Fruit fly (Drosophila melanogaster) whole organism, embryonic: Measurements from ENCODE around the gene CG10512.

Source experiments
- B-H1 ChIP-seq: fragments of 200-800 bp; sonication (Bioruptor generic); IDR thresholded peaks from 3 replicates; pipeline ENCODE4 v1.3.6; 2022; ENCODE audit warnings: missing biosample characterization, missing genetic modification characterization
- BtbVII ChIP-seq: fragments of 200-800 bp; sonication (Bioruptor generic); optimal IDR thresholded peaks from 3 replicates; lab custom pipeline; 2017; ENCODE audit warnings: missing biosample characterization, mild to moderate bottlenecking, missing genetic modification characterization
- CG1024 ChIP-seq: fragments of 200-800 bp; sonication (Bioruptor generic); IDR thresholded peaks from 2 replicates; pipeline ENCODE4 v1.3.6; 2022; ENCODE audit warnings: missing biosample characterization, missing genetic modification characterization
- CG10654 ChIP-seq: fragments of 200-800 bp; sonication (Bioruptor generic); optimal IDR thresholded peaks from 2 replicates; lab custom pipeline; 2016; ENCODE audit warnings: missing biosample characterization, missing genetic modification characterization
- CG12071 ChIP-seq: fragments of 200-800 bp; sonication (Bioruptor generic); optimal IDR thresholded peaks from 3 replicates; lab custom pipeline; 2018; ENCODE audit warnings: missing biosample characterization, mild to moderate bottlenecking, missing genetic modification characterization
- CG12744 ChIP-seq: fragments of 200-800 bp; sonication (Bioruptor generic); optimal IDR thresholded peaks from 2 replicates; lab custom pipeline; 2016; ENCODE audit warnings: missing biosample characterization, missing genetic modification characterization
- CG15479 ChIP-seq: fragments of 200-800 bp; sonication (Bioruptor generic); optimal IDR thresholded peaks from 3 replicates; lab custom pipeline; 2019; ENCODE audit warnings: missing biosample characterization, mild to moderate bottlenecking, missing genetic modification characterization, moderate library complexity
- CG15696 ChIP-seq: fragments of 200-800 bp; sonication (Bioruptor generic); optimal IDR thresholded peaks from 2 replicates; lab custom pipeline; 2019; ENCODE audit warnings: missing biosample characterization, mild to moderate bottlenecking, missing genetic modification characterization, moderate library complexity
- CG1603 ChIP-seq: fragments of 200-800 bp; sonication (Bioruptor generic); optimal IDR thresholded peaks from 2 replicates; lab custom pipeline; 2019; ENCODE audit warnings: missing biosample characterization, mild to moderate bottlenecking, missing genetic modification characterization, moderate library complexity
- CG1647 ChIP-seq: fragments of 200-800 bp; sonication (Bioruptor generic); optimal IDR thresholded peaks from 3 replicates; lab custom pipeline; 2016; ENCODE audit warnings: missing biosample characterization, missing genetic modification characterization
- CG17829 ChIP-seq: fragments of 200-800 bp; optimal IDR thresholded peaks from 2 replicates; lab custom pipeline; 2019; ENCODE audit warnings: missing biosample characterization, mild to moderate bottlenecking, missing genetic modification characterization, moderate library complexity
- CG2712 ChIP-seq: fragments of 200-800 bp; optimal IDR thresholded peaks from 3 replicates; lab custom pipeline; 2019; ENCODE audit warnings: missing biosample characterization, mild to moderate bottlenecking, missing genetic modification characterization, moderate library complexity
- CG32772 ChIP-seq: fragments of 200-800 bp; sonication (Bioruptor generic); IDR thresholded peaks from 2 replicates; pipeline ENCODE4 v1.3.6; 2022; ENCODE audit warnings: missing biosample characterization, missing genetic modification characterization
- CG34376 ChIP-seq: fragments of 200-800 bp; sonication (Bioruptor generic); optimal IDR thresholded peaks from 2 replicates; lab custom pipeline; 2018; ENCODE audit warnings: missing biosample characterization, mild to moderate bottlenecking, missing genetic modification characterization
- CG5245 ChIP-seq: fragments of 200-800 bp; sonication (Bioruptor generic); optimal IDR thresholded peaks from 3 replicates; lab custom pipeline; 2016; ENCODE audit warnings: missing biosample characterization, missing genetic modification characterization
- CG6175 ChIP-seq: fragments of 200-800 bp; sonication (Bioruptor generic); IDR thresholded peaks from 3 replicates; pipeline ENCODE4 v1.3.6; 2022; ENCODE audit warnings: missing biosample characterization, missing genetic modification characterization
- CG6791 ChIP-seq: fragments of 200-800 bp; sonication (Bioruptor generic); IDR thresholded peaks from 3 replicates; pipeline ENCODE4 v1.3.6; 2022; ENCODE audit warnings: missing biosample characterization, missing genetic modification characterization; ENCODE audit not compliant: partially characterized antibody
- CG7271 ChIP-seq: fragments of 200-800 bp; sonication (Bioruptor generic); optimal IDR thresholded peaks from 2 replicates; lab custom pipeline; 2018; ENCODE audit warnings: missing biosample characterization, mild to moderate bottlenecking, missing genetic modification characterization, moderate library complexity
- CG7357 ChIP-seq: fragments of 200-800 bp; sonication (Bioruptor generic); IDR thresholded peaks from 3 replicates; pipeline ENCODE4 v1.3.6; 2022; ENCODE audit warnings: missing biosample characterization, missing genetic modification characterization
- CG7987 ChIP-seq: fragments of 200-800 bp; sonication (Bioruptor generic); optimal IDR thresholded peaks from 2 replicates; lab custom pipeline; 2018; ENCODE audit warnings: missing biosample characterization, mild to moderate bottlenecking, missing genetic modification characterization, moderate library complexity
- CG8924 ChIP-seq: fragments of 200-800 bp; optimal IDR thresholded peaks from 3 replicates; lab custom pipeline; 2019; ENCODE audit warnings: missing biosample characterization, mild to moderate bottlenecking, missing genetic modification characterization, moderate library complexity
- CG9932 ChIP-seq: fragments of 200-800 bp; sonication (Bioruptor generic); IDR thresholded peaks from 2 replicates; pipeline ENCODE4 v1.3.6; 2022; ENCODE audit warnings: missing biosample characterization, missing genetic modification characterization
- D ChIP-seq, 2 experiments: fragments of 200-800 bp in 1 of 2; fragments of >200 bp in 1 of 2; sonication (Bioruptor generic) in 1 of 2; optimal IDR thresholded peaks; 2 replicates in 1 of 2; 3 replicates in 1 of 2; lab custom pipeline; 2017; ENCODE audit warnings: mild to moderate bottlenecking in 1 of 2, missing biosample characterization in 1 of 2, missing genetic modification characterization in 1 of 2, missing genetic modification reagents in 1 of 2
- E2f2 ChIP-seq: fragments of 200-800 bp; sonication (Bioruptor generic); IDR thresholded peaks from 2 replicates; pipeline ENCODE4 v1.3.6; 2022; ENCODE audit warnings: missing biosample characterization, missing genetic modification characterization
- Gug ChIP-seq: fragments of 200-800 bp; sonication (Bioruptor generic); IDR thresholded peaks from 4 replicates; pipeline ENCODE4 v1.3.6; 2022; ENCODE audit warnings: missing biosample characterization, missing genetic modification characterization
- Meics ChIP-seq: fragments of 200-800 bp; sonication (Bioruptor generic); optimal IDR thresholded peaks from 2 replicates; lab custom pipeline; 2017; ENCODE audit warnings: missing biosample characterization, mild to moderate bottlenecking, missing genetic modification characterization
- NFAT ChIP-seq: fragments of 200-800 bp; sonication (Bioruptor generic); IDR thresholded peaks from 2 replicates; pipeline ENCODE4 v1.3.6; 2022; ENCODE audit warnings: missing biosample characterization, missing genetic modification characterization
- Oli ChIP-seq: fragments of 200-800 bp; sonication (Bioruptor generic); optimal IDR thresholded peaks from 2 replicates; lab custom pipeline; 2018; ENCODE audit warnings: missing biosample characterization, mild to moderate bottlenecking, missing genetic modification characterization, moderate library complexity
- Sin3A ChIP-seq: fragments of >200 bp; optimal IDR thresholded peaks from 2 replicates; lab custom pipeline; 2018
- Usf ChIP-seq: fragments of 200-800 bp; sonication (Bioruptor generic); optimal IDR thresholded peaks from 2 replicates; lab custom pipeline; 2017; ENCODE audit warnings: missing genotype, missing biosample characterization, missing genetic modification characterization
- Xrp1 ChIP-seq: fragments of 200-800 bp; sonication (Bioruptor generic); IDR thresholded peaks from 2 replicates; pipeline ENCODE4 v1.3.6; 2022; ENCODE audit warnings: missing biosample characterization, missing genetic modification characterization
- abd-A ChIP-seq: fragments of 200-800 bp; sonication (Bioruptor generic); optimal IDR thresholded peaks from 3 replicates; lab custom pipeline; 2019; ENCODE audit warnings: missing biosample characterization, mild to moderate bottlenecking, missing genetic modification characterization, moderate library complexity
- amos ChIP-seq: fragments of 200-800 bp; sonication (Bioruptor generic); IDR thresholded peaks from 2 replicates; pipeline ENCODE4 v1.3.6; 2022; ENCODE audit warnings: missing biosample characterization, missing genetic modification characterization; ENCODE audit not compliant: partially characterized antibody
- chif ChIP-seq, 2 experiments: fragments of 200-800 bp; sonication (Bioruptor generic); optimal IDR thresholded peaks; 3 replicates each; lab custom pipeline; 2016; ENCODE audit warnings: missing biosample characterization in 2 of 2, missing genetic modification characterization in 2 of 2
- disco-r ChIP-seq: fragments of 200-800 bp; sonication (Bioruptor generic); optimal IDR thresholded peaks from 2 replicates; lab custom pipeline; 2016; ENCODE audit warnings: missing biosample characterization, missing genetic modification characterization
- emc ChIP-seq: fragments of 200-800 bp; sonication (Bioruptor generic); optimal IDR thresholded peaks from 2 replicates; lab custom pipeline; 2016; ENCODE audit warnings: missing biosample characterization, missing genetic modification characterization
- ham ChIP-seq: fragments of 200-800 bp; sonication (Bioruptor generic); IDR thresholded peaks from 2 replicates; pipeline ENCODE4 v1.3.6; 2022; ENCODE audit warnings: missing biosample characterization, missing genetic modification characterization
- maf-S ChIP-seq: fragments of 200-800 bp; sonication (Bioruptor generic); optimal IDR thresholded peaks from 2 replicates; lab custom pipeline; 2016; ENCODE audit warnings: missing biosample characterization, missing genetic modification characterization
- nerfin-1 ChIP-seq: fragments of 200-800 bp; sonication (Bioruptor generic); optimal IDR thresholded peaks from 3 replicates; lab custom pipeline; 2019; ENCODE audit warnings: missing biosample characterization, mild to moderate bottlenecking, missing genetic modification characterization, moderate library complexity
- nom ChIP-seq: fragments of 200-800 bp; sonication (Bioruptor generic); optimal IDR thresholded peaks from 2 replicates; lab custom pipeline; 2017; ENCODE audit warnings: missing biosample characterization, missing genetic modification characterization, mild to moderate bottlenecking, moderate library complexity, missing genetic modification reagents
- org-1 ChIP-seq: fragments of 200-800 bp; sonication (Bioruptor generic); optimal IDR thresholded peaks from 2 replicates; lab custom pipeline; 2017; ENCODE audit warnings: missing biosample characterization, missing genetic modification characterization
- pan ChIP-seq, 4 experiments: fragments of >200 bp in 3 of 4; fragments of 200-800 bp in 1 of 4; sonication (Bioruptor generic) in 1 of 4; optimal IDR thresholded peaks in 3 of 4; IDR thresholded peaks in 1 of 4; 2 replicates each; pipeline versions ENCODE4 v1.3.6 to Lab custom; 2017 to 2022; ENCODE audit warnings: missing biosample characterization in 2 of 4, missing genetic modification characterization in 2 of 4, mixed read lengths in 1 of 4
- prd ChIP-seq, 3 experiments: fragments of >200 bp in 2 of 3; fragments of 200-800 bp in 1 of 3; sonication (Bioruptor generic) in 1 of 3; optimal IDR thresholded peaks in 2 of 3; IDR thresholded peaks in 1 of 3; 2 replicates in 2 of 3; 3 replicates in 1 of 3; pipeline versions ENCODE4 v1.3.6 to Lab custom; 2017 to 2022; ENCODE audit warnings: missing biosample characterization in 1 of 3, missing genetic modification characterization in 1 of 3
- salm ChIP-seq: fragments of 200-800 bp; sonication (Bioruptor generic); optimal IDR thresholded peaks from 2 replicates; lab custom pipeline; 2018; ENCODE audit warnings: missing biosample characterization, mild to moderate bottlenecking, missing genetic modification characterization
- sisA ChIP-seq: fragments of 200-800 bp; sonication (Bioruptor generic); IDR thresholded peaks from 2 replicates; pipeline ENCODE4 v1.3.6; 2022; ENCODE audit warnings: missing biosample characterization, missing genetic modification characterization
- trem ChIP-seq: fragments of 200-800 bp; optimal IDR thresholded peaks from 3 replicates; lab custom pipeline; 2019; ENCODE audit warnings: missing biosample characterization, mild to moderate bottlenecking, missing genetic modification characterization, moderate library complexity
- tup ChIP-seq: fragments of 200-800 bp; sonication (Bioruptor generic); optimal IDR thresholded peaks from 2 replicates; lab custom pipeline; 2016; ENCODE audit warnings: missing biosample characterization, mild to moderate bottlenecking, missing genetic modification characterization, moderate library complexity
- wor ChIP-seq: fragments of 200-800 bp; sonication (Bioruptor generic); IDR thresholded peaks from 2 replicates; pipeline ENCODE4 v1.3.6; 2022; ENCODE audit warnings: missing biosample characterization, missing genetic modification characterization
- zen ChIP-seq: fragments of 200-800 bp; sonication (Bioruptor generic); optimal IDR thresholded peaks from 3 replicates; lab custom pipeline; 2018; ENCODE audit warnings: missing biosample characterization, mild to moderate bottlenecking, missing genetic modification characterization, moderate library complexity

CG10512 gene

dm6 chr3L:21171905-21172304 is 30.8 kb upstream of the CG10512 start, which contains the start of gene Ac78C (continued):
- TF ChIP-seq D (optimal IDR thresholded peaks at IDR 0.05; lab: Kevin White, UChicago): no peak
- TF ChIP-seq D (GFP tag; optimal IDR thresholded peaks at IDR 0.05; lab: Kevin White, UChicago): peak; percentile 33
- peak; percentile 65 to 77 for TF ChIP-seq chif (GFP tag; optimal IDR thresholded peaks at IDR 0.05; lab: Kevin White, UChicago)
- no peak; the same call in 2 of the 3 replicates for TF ChIP-seq CG6791 (GFP tag; lab: Robert Waterston, UW)
- peak; percentile 96 for TF ChIP-seq CG34376 (GFP tag; lab: Kevin White, UChicago)
- no peak for TF ChIP-seq CG8924 (tag; lab: Kevin White, UChicago)
- TF ChIP-seq zen (tag; lab: Kevin White, UChicago): peak; percentile 39
- peak; percentile 81 for TF ChIP-seq CG32772
- peak; percentile 79 for TF ChIP-seq disco-r
- TF ChIP-seq org-1 (GFP tag; lab: Kevin White, UChicago): peak; percentile 80
- peak; percentile 49 for TF ChIP-seq CG15696
- peak; percentile 16 for TF ChIP-seq E2f2 (GFP tag; lab: Robert Waterston, UW)
- peak; percentile 49; the same call in 1 of the 2 replicates for TF ChIP-seq CG1024 (GFP tag; lab: Robert Waterston, UW)
- TF ChIP-seq salm: peak; percentile 69
- peak; percentile 48 for TF ChIP-seq Usf
- peak; percentile 95 for TF ChIP-seq CG12071
- peak; percentile 90 for TF ChIP-seq CG12744 (GFP tag; lab: Kevin White, UChicago)
- peak; percentile 83 for TF ChIP-seq CG1647 (GFP tag; lab: Kevin White, UChicago)
- no peak for TF ChIP-seq CG2712
- no peak for TF ChIP-seq nerfin-1 (tag; lab: Kevin White, UChicago)
- peak; percentile 37 for TF ChIP-seq CG7271
- peak; percentile 73 for TF ChIP-seq CG5245 (GFP tag; lab: Kevin White, UChicago)
- TF ChIP-seq sisA (GFP tag; lab: Robert Waterston, UW): peak; percentile 85
- TF ChIP-seq trem: no peak
- peak; percentile 75 for TF ChIP-seq CG10654 (GFP tag; lab: Kevin White, UChicago)
- TF ChIP-seq Xrp1 (GFP tag; lab: Robert Waterston, UW): peak; percentile 83
- no peak for TF ChIP-seq Sin3A (lab: Kevin White, UChicago)
- peak; percentile 87 for TF ChIP-seq CG1603
- peak; percentile 77 for TF ChIP-seq Oli (tag; lab: Kevin White, UChicago)
- TF ChIP-seq Gug (GFP tag; lab: Robert Waterston, UW): peak; percentile 90
- peak; percentile 67; the same call in 1 of the 2 replicates for TF ChIP-seq amos
- TF ChIP-seq nom (GFP tag; lab: Kevin White, UChicago): no peak
- peak; percentile 90 for TF ChIP-seq BtbVII (GFP tag; lab: Kevin White, UChicago)
- no peak for TF ChIP-seq pan (optimal IDR thresholded peaks at IDR 0.05; lab: Kevin White, UChicago)
- peak in 1 of 2 experiments; percentile 91 for TF ChIP-seq pan (GFP tag; optimal IDR thresholded peaks at IDR 0.05 in 1 of 2, IDR thresholded peaks at IDR 0.05 in 1 of 2)
- peak; percentile 42; the same call in 1 of the 2 replicates for TF ChIP-seq ham
- TF ChIP-seq wor (GFP tag; lab: Robert Waterston, UW): peak; percentile 49; the same call in 1 of the 2 replicates
- TF ChIP-seq tup (GFP tag; lab: Kevin White, UChicago): peak; percentile 64
- peak; percentile 78 for TF ChIP-seq maf-S (GFP tag; lab: Kevin White, UChicago)
- TF ChIP-seq abd-A: peak; percentile 88
- TF ChIP-seq CG7357 (GFP tag; lab: Robert Waterston, UW): peak; percentile 70; the same call in 1 of the 3 replicates
- peak; percentile 85 for TF ChIP-seq CG7987
- peak; percentile 82; the same call in 2 of the 3 replicates for TF ChIP-seq CG6175
- no peak for TF ChIP-seq prd (optimal IDR thresholded peaks at IDR 0.05; lab: Kevin White, UChicago)
- peak; percentile 81 for TF ChIP-seq prd (GFP tag; IDR thresholded peaks at IDR 0.05; lab: Robert Waterston, UW)
- TF ChIP-seq CG17829 (tag; lab: Kevin White, UChicago): no peak
- TF ChIP-seq CG9932 (GFP tag; lab: Robert Waterston, UW): peak; percentile 94
- TF ChIP-seq Meics (GFP tag; lab: Kevin White, UChicago): peak; percentile 89
- TF ChIP-seq NFAT (GFP tag; lab: Robert Waterston, UW): peak; percentile 95
- no peak for TF ChIP-seq CG15479
- peak; percentile 67 for TF ChIP-seq B-H1 (GFP tag; lab: Robert Waterston, UW)
- peak; percentile 84 for TF ChIP-seq emc (GFP tag; lab: Kevin White, UChicago)
